Worm (Caenorhabditis elegans) whole organism, L4/young adult: ENCODE data around the gene C07D10.1.
"Not testable (repeated sequence)": the region's sequence is repeated elsewhere in the genome, so short reads cannot be mapped to it uniquely, and the experiment has no call there.

Source experiments
- W03F9.2 ChIP-seq: fragments of 150-350 bp; optimal IDR thresholded peaks from 2 replicates; lab custom pipeline; 2014; ENCODE audit warnings: missing biosample characterization, missing genetic modification characterization
- him-1 ChIP-seq: sonication (generic microtip); optimal IDR thresholded peaks from 2 replicates; lab custom pipeline; 2016; ENCODE audit warnings: missing genotype, missing genetic modification reagents, missing genetic modification characterization, missing compliant biosample characterization

DNA sequence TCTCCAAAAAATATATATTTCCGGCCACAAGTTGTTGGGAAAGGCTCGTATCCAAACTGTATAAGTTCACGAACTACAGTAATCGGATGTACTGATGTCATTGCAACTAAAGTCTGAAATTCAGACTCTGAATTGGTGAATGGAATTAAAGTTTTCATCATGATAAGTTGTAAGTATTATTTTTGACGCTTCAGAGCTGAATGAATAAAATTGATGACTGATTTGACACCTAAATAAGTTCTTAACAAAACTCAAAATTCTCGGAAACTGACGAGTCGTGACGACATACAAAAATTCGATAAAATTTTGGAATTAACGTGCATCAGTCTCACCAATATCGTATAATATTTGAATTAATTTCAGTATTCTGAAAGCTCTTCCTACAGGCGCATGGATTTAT is 28.6 kb upstream of the C07D10.1 start, which contains the start of gene F43E2.11:
- not testable (repeated sequence) for TF ChIP-seq him-1, W03F9.2 (tag; lab: Kevin White, UChicago)
